Worm (Caenorhabditis elegans): ENCODE results near the gene Y50E8A.11.

- TF ChIP-seq sptf-1 (tag; optimal IDR thresholded peaks at IDR 0.05) (no peak), ces-1 (GFP tag; optimal IDR thresholded peaks at IDR 0.05) (no peak), unc-62 (GFP tag; optimal IDR thresholded peaks at IDR 0.05) (no peak)
Observed at ce11 chrV:14792346-14792745, 11.1 kb downstream of the Y50E8A.11 start.
